Fruit fly (Drosophila melanogaster) S2 (cell line): Measurements from ENCODE around the gene CG13689.

ENCODE experiments used
- CG8478 ChIP-seq: fragments of >200 bp; optimal IDR thresholded peaks from 2 replicates; lab custom pipeline; 2018
- CTCF ChIP-seq, 2 experiments: fragments of >200 bp; optimal IDR thresholded peaks; 2 replicates each; lab custom pipeline; 2018

Gene CG13689

dm6 chr2L:646523-646922, 43.9 kb downstream of the CG13689 start:
- TF ChIP-seq CTCF (optimal IDR thresholded peaks at IDR 0.05; lab: Kevin White, UChicago) (no peak), CG8478 (lab: Kevin White, UChicago) (no peak)

- TF ChIP-seq CTCF (optimal IDR thresholded peaks at IDR 0.05; lab: Kevin White, UChicago) (no peak), CG8478 (lab: Kevin White, UChicago) (no peak)
Measured at dm6 chr2L:647592-647991, 45.0 kb downstream of the CG13689 start.

- TF ChIP-seq CG8478 (lab: Kevin White, UChicago) (no peak), CTCF (optimal IDR thresholded peaks at IDR 0.05; lab: Kevin White, UChicago) (no peak)
Measured at dm6 chr2L:650864-651263, 48.3 kb downstream of the CG13689 start.

- no peak for TF ChIP-seq CTCF (optimal IDR thresholded peaks at IDR 0.05; lab: Kevin White, UChicago)
- no peak for TF ChIP-seq CG8478 (lab: Kevin White, UChicago)
Measured at dm6 chr2L:653784-654183, 51.2 kb downstream of the CG13689 start.
